ENCODE assay signal across 1 fruit fly cellular context in genomic region chrX:5621893-5622803, dm6.
TF ChIP-seq lines count a peak whose summit lies in the region.

Gene Mlc-c, minus strand, starts transcription at chrX:5622539.
Gene Pop1, plus strand, starts transcription at chrX:5622648.

TF ChIP-seq in whole organism, embryonic, 481 proteins besides CTCF, POLR2A, EP300 and RAD21 (continued from another document and continues in another):
- TF ChIP-seq gem (tag; optimal IDR thresholded peaks at IDR 0.05; lab: Kevin White, UChicago) (no peak), Sox102F (GFP tag; optimal IDR thresholded peaks at IDR 0.05; lab: Kevin White, UChicago) (no peak), danr (GFP tag; IDR thresholded peaks at IDR 0.05; lab: Robert Waterston, UW) (no peak), CG6654 (GFP tag; optimal IDR thresholded peaks at IDR 0.05; lab: Kevin White, UChicago) (no peak), Lim3 (GFP tag; IDR thresholded peaks at IDR 0.05; lab: Robert Waterston, UW) (no peak), Awh (GFP tag; IDR thresholded peaks at IDR 0.05; lab: Robert Waterston, UW) (no peak), CG6175 (GFP tag; IDR thresholded peaks at IDR 0.05; lab: Robert Waterston, UW) (no peak), CG8478 (optimal IDR thresholded peaks at IDR 0.05; lab: Kevin White, UChicago) (no peak), hth (optimal IDR thresholded peaks at IDR 0.05; lab: Kevin White, UChicago) (no peak), gcm (GFP tag; optimal IDR thresholded peaks at IDR 0.05; lab: Kevin White, UChicago) (no peak), CG8765 (GFP tag; IDR thresholded peaks at IDR 0.05; lab: Robert Waterston, UW) (no peak), Meics (GFP tag; optimal IDR thresholded peaks at IDR 0.05; lab: Kevin White, UChicago) (no peak), B-H2 (GFP tag; optimal IDR thresholded peaks at IDR 0.05; lab: Kevin White, UChicago) (no peak), Aef1 (GFP tag; IDR thresholded peaks at IDR 0.05; lab: Robert Waterston, UW) (peak; percentile 75; the same call in 2 of the 3 replicates), CG10565 (GFP tag; optimal IDR thresholded peaks at IDR 0.05; lab: Kevin White, UChicago) (no peak), inv (GFP tag; IDR thresholded peaks at IDR 0.05; lab: Robert Waterston, UW; ENCODE audit: partially characterized antibody) (peak; percentile 89), usp (GFP tag; optimal IDR thresholded peaks at IDR 0.05; lab: Kevin White, UChicago) (no peak), Doc2 (GFP tag; IDR thresholded peaks at IDR 0.05; lab: Robert Waterston, UW) (no peak), Dfd (GFP tag; optimal IDR thresholded peaks at IDR 0.05; lab: Kevin White, UChicago) (no peak), Ssrp (tag; optimal IDR thresholded peaks at IDR 0.05; lab: Kevin White, UChicago) (no peak), gt (GFP tag; IDR thresholded peaks at IDR 0.05; lab: Robert Waterston, UW) (no peak), mirr (GFP tag; optimal IDR thresholded peaks at IDR 0.05; lab: Kevin White, UChicago) (no peak), pho (GFP tag; optimal IDR thresholded peaks at IDR 0.05; lab: Kevin White, UChicago) (no peak), Lhr (GFP tag; optimal IDR thresholded peaks at IDR 0.05; lab: Kevin White, UChicago) (no peak), GATAe (GFP tag; conservative IDR thresholded peaks at IDR 0.05; lab: Robert Waterston, UW) (no peak; the same call in 1 of the 2 replicates), CG5180 (GFP tag; optimal IDR thresholded peaks at IDR 0.05; lab: Kevin White, UChicago) (no peak), Neu2 (GFP tag; optimal IDR thresholded peaks at IDR 0.05; lab: Kevin White, UChicago; ENCODE audit: borderline replicate concordance) (no peak), Myb (GFP tag; optimal IDR thresholded peaks at IDR 0.05; lab: Kevin White, UChicago) (peak; percentile 53), Dp (GFP tag; optimal IDR thresholded peaks at IDR 0.05; lab: Kevin White, UChicago) (peak; percentile 86), exex (tag; optimal IDR thresholded peaks at IDR 0.05; lab: Kevin White, UChicago) (no peak), Dref (GFP tag; IDR thresholded peaks at IDR 0.05; lab: Robert Waterston, UW) (peak; percentile 97), Rx (GFP tag; IDR thresholded peaks at IDR 0.05; lab: Robert Waterston, UW) (no peak), Asciz (GFP tag; optimal IDR thresholded peaks at IDR 0.05; lab: Kevin White, UChicago) (no peak), CG2116 (GFP tag; optimal IDR thresholded peaks at IDR 0.05; lab: Kevin White, UChicago) (peak; percentile 80), Antp (GFP tag; optimal IDR thresholded peaks at IDR 0.05; lab: Kevin White, UChicago) (no peak), tin (GFP tag; optimal IDR thresholded peaks at IDR 0.05; lab: Kevin White, UChicago) (no peak), PHDP (tag; optimal IDR thresholded peaks at IDR 0.05; lab: Kevin White, UChicago) (no peak), Opbp (GFP tag; IDR thresholded peaks at IDR 0.05; lab: Robert Waterston, UW; ENCODE audit: partially characterized antibody) (peak; percentile 96), CG4854 (GFP tag; optimal IDR thresholded peaks at IDR 0.05; lab: Kevin White, UChicago) (no peak), CG4820 (GFP tag; optimal IDR thresholded peaks at IDR 0.05; lab: Kevin White, UChicago) (no peak), Chrac-16 (GFP tag; optimal IDR thresholded peaks at IDR 0.05; lab: Kevin White, UChicago) (no peak), CG4282 (GFP tag; optimal IDR thresholded peaks at IDR 0.05; lab: Kevin White, UChicago) (no peak), Mad (GFP tag; optimal IDR thresholded peaks at IDR 0.05; lab: Kevin White, UChicago) (no peak), CG10267 (tag; optimal IDR thresholded peaks at IDR 0.05; lab: Kevin White, UChicago) (peak; percentile 32), Hey (tag; optimal IDR thresholded peaks at IDR 0.05; lab: Kevin White, UChicago) (no peak), Mes4 (GFP tag; optimal IDR thresholded peaks at IDR 0.05; lab: Kevin White, UChicago) (no peak), gcm2 (GFP tag; optimal IDR thresholded peaks at IDR 0.05; lab: Kevin White, UChicago) (no peak), CG17186 (GFP tag; optimal IDR thresholded peaks at IDR 0.05; lab: Kevin White, UChicago) (peak; percentile 71), CG17359 (tag; optimal IDR thresholded peaks at IDR 0.05; lab: Kevin White, UChicago) (no peak), ranshi (GFP tag; IDR thresholded peaks at IDR 0.05; lab: Robert Waterston, UW) (no peak), fu2 (GFP tag; optimal IDR thresholded peaks at IDR 0.05; lab: Kevin White, UChicago) (no peak), NC2α (GFP tag; optimal IDR thresholded peaks at IDR 0.05; lab: Kevin White, UChicago) (no peak), CG16863 (GFP tag; optimal IDR thresholded peaks at IDR 0.05; lab: Kevin White, UChicago) (no peak), bowl (GFP tag; IDR thresholded peaks at IDR 0.05; lab: Robert Waterston, UW) (no peak), Nf-YA (GFP tag; IDR thresholded peaks at IDR 0.05; lab: Robert Waterston, UW) (no peak), sna (GFP tag; IDR thresholded peaks at IDR 0.05; lab: Robert Waterston, UW; ENCODE audit: partially characterized antibody) (peak; percentile 82), CG18476 (GFP tag; optimal IDR thresholded peaks at IDR 0.05; lab: Kevin White, UChicago) (no peak), CrebB (tag; optimal IDR thresholded peaks at IDR 0.05; lab: Kevin White, UChicago) (no peak), dmrt99B (tag; optimal IDR thresholded peaks at IDR 0.05; lab: Kevin White, UChicago) (no peak), Adf1 (GFP tag; IDR thresholded peaks at IDR 0.05; lab: Robert Waterston, UW) (no peak), Blimp-1 (GFP tag; optimal IDR thresholded peaks at IDR 0.05; lab: Kevin White, UChicago) (no peak), CG6791 (GFP tag; IDR thresholded peaks at IDR 0.05; lab: Robert Waterston, UW; ENCODE audit: partially characterized antibody) (peak; percentile 93), her (GFP tag; optimal IDR thresholded peaks at IDR 0.05; lab: Kevin White, UChicago) (no peak), pan (optimal IDR thresholded peaks at IDR 0.05; lab: Kevin White, UChicago) (no peak), pan (GFP tag; optimal IDR thresholded peaks at IDR 0.05 in 1 of 2, IDR thresholded peaks at IDR 0.05 in 1 of 2) (no peak), salm (tag; optimal IDR thresholded peaks at IDR 0.05; lab: Kevin White, UChicago) (no peak), CG17612 (GFP tag; IDR thresholded peaks at IDR 0.05; lab: Robert Waterston, UW) (no peak), Camta (GFP tag; optimal IDR thresholded peaks at IDR 0.05; lab: Kevin White, UChicago) (no peak), ac (GFP tag; optimal IDR thresholded peaks at IDR 0.05; lab: Kevin White, UChicago) (no peak), Hr3 (GFP tag; optimal IDR thresholded peaks at IDR 0.05; lab: Kevin White, UChicago) (no peak), aop (GFP tag; IDR thresholded peaks at IDR 0.05; lab: Robert Waterston, UW) (no peak), HLHmδ (GFP tag; optimal IDR thresholded peaks at IDR 0.05; lab: Kevin White, UChicago) (no peak), tx (GFP tag; optimal IDR thresholded peaks at IDR 0.05; lab: Kevin White, UChicago) (no peak), CG9609 (GFP tag; optimal IDR thresholded peaks at IDR 0.05; lab: Kevin White, UChicago) (no peak), CG16813 (GFP tag; IDR thresholded peaks at IDR 0.05; lab: Robert Waterston, UW; ENCODE audit: partially characterized antibody) (peak; percentile 88), Oli (tag; optimal IDR thresholded peaks at IDR 0.05; lab: Kevin White, UChicago) (no peak), nom (GFP tag; optimal IDR thresholded peaks at IDR 0.05; lab: Kevin White, UChicago) (peak; percentile 16), CG8388 (GFP tag; optimal IDR thresholded peaks at IDR 0.05; lab: Kevin White, UChicago) (no peak), Ada2b (GFP tag; IDR thresholded peaks at IDR 0.05; lab: Robert Waterston, UW) (no peak), Gug (GFP tag; IDR thresholded peaks at IDR 0.05; lab: Robert Waterston, UW) (no peak; the same call in 3 of the 4 replicates), bsh (GFP tag; optimal IDR thresholded peaks at IDR 0.05; lab: Kevin White, UChicago) (no peak), mam (GFP tag; optimal IDR thresholded peaks at IDR 0.05; lab: Kevin White, UChicago) (no peak), Dek (tag; optimal IDR thresholded peaks at IDR 0.05; lab: Kevin White, UChicago) (no peak), fd3F (GFP tag; optimal IDR thresholded peaks at IDR 0.05; lab: Kevin White, UChicago) (no peak), h (optimal IDR thresholded peaks at IDR 0.05; lab: Kevin White, UChicago) (no peak), maf-S (GFP tag; optimal IDR thresholded peaks at IDR 0.05; lab: Kevin White, UChicago) (no peak), scrt (GFP tag; optimal IDR thresholded peaks at IDR 0.05; lab: Kevin White, UChicago) (no peak), psq (GFP tag; optimal IDR thresholded peaks at IDR 0.05; lab: Kevin White, UChicago) (no peak), CG2712 (tag; optimal IDR thresholded peaks at IDR 0.05; lab: Kevin White, UChicago) (no peak), tna (GFP tag; IDR thresholded peaks at IDR 0.05; lab: Robert Waterston, UW; ENCODE audit: partially characterized antibody) (peak; percentile 88), CG13775 (GFP tag; optimal IDR thresholded peaks at IDR 0.05; lab: Kevin White, UChicago) (no peak), ewg (GFP tag; optimal IDR thresholded peaks at IDR 0.05; lab: Kevin White, UChicago) (no peak), row (GFP tag; IDR thresholded peaks at IDR 0.05; lab: Robert Waterston, UW) (no peak), Dll (GFP tag; IDR thresholded peaks at IDR 0.05; lab: Robert Waterston, UW; ENCODE audit: partially characterized antibody) (peak; percentile 84), BtbVII (GFP tag; optimal IDR thresholded peaks at IDR 0.05; lab: Kevin White, UChicago) (no peak), Fer3 (tag; optimal IDR thresholded peaks at IDR 0.05; lab: Kevin White, UChicago) (no peak), HmgZ (tag; optimal IDR thresholded peaks at IDR 0.05; lab: Kevin White, UChicago) (peak; percentile 22), lola (GFP tag; optimal IDR thresholded peaks at IDR 0.05; lab: Kevin White, UChicago) (no peak), CG7839 (tag; optimal IDR thresholded peaks at IDR 0.05; lab: Kevin White, UChicago) (no peak), CG11247 (GFP tag; IDR thresholded peaks at IDR 0.05; lab: Robert Waterston, UW) (no peak), B-H1 (GFP tag; IDR thresholded peaks at IDR 0.05; lab: Robert Waterston, UW) (no peak), CG2889 (GFP tag; IDR thresholded peaks at IDR 0.05; lab: Robert Waterston, UW) (no peak), dysf (GFP tag; IDR thresholded peaks at IDR 0.05; lab: Robert Waterston, UW) (no peak), CG14014 (GFP tag; IDR thresholded peaks at IDR 0.05; lab: Robert Waterston, UW) (no peak), CG7357 (GFP tag; IDR thresholded peaks at IDR 0.05; lab: Robert Waterston, UW) (no peak), CG14050 (GFP tag; IDR thresholded peaks at IDR 0.05; lab: Robert Waterston, UW) (no peak), knrl (GFP tag; IDR thresholded peaks at IDR 0.05; lab: Robert Waterston, UW; ENCODE audit: partially characterized antibody) (peak; percentile 87), CG1024 (GFP tag; IDR thresholded peaks at IDR 0.05; lab: Robert Waterston, UW) (no peak), fd64A (GFP tag; optimal IDR thresholded peaks at IDR 0.05; lab: Kevin White, UChicago) (no peak), yki (optimal IDR thresholded peaks at IDR 0.05; lab: Kevin White, UChicago) (no peak), CG11093 (GFP tag; IDR thresholded peaks at IDR 0.05; lab: Robert Waterston, UW) (no peak), insv (GFP tag; optimal IDR thresholded peaks at IDR 0.05; lab: Kevin White, UChicago) (no peak), CG6272 (GFP tag; IDR thresholded peaks at IDR 0.05; lab: Robert Waterston, UW) (no peak), CG5953 (GFP tag; IDR thresholded peaks at IDR 0.05; lab: Robert Waterston, UW) (no peak), CG32767 (GFP tag; IDR thresholded peaks at IDR 0.05; lab: Robert Waterston, UW) (no peak), Gsc (GFP tag; IDR thresholded peaks at IDR 0.05; lab: Robert Waterston, UW) (no peak), ham (GFP tag; IDR thresholded peaks at IDR 0.05; lab: Robert Waterston, UW) (no peak), dimm (GFP tag; IDR thresholded peaks at IDR 0.05; lab: Robert Waterston, UW) (no peak), eve (GFP tag; optimal IDR thresholded peaks at IDR 0.05; lab: Kevin White, UChicago) (no peak), Hr51 (GFP tag; optimal IDR thresholded peaks at IDR 0.05; lab: Kevin White, UChicago) (no peak), Atf-2 (GFP tag; optimal IDR thresholded peaks at IDR 0.05; lab: Kevin White, UChicago) (no peak), Hmx (GFP tag; optimal IDR thresholded peaks at IDR 0.05; lab: Kevin White, UChicago) (no peak), CG18619 (GFP tag; optimal IDR thresholded peaks at IDR 0.05; lab: Kevin White, UChicago) (no peak), CG18262 (tag; optimal IDR thresholded peaks at IDR 0.05; lab: Kevin White, UChicago) (no peak), CG14441 (GFP tag; IDR thresholded peaks at IDR 0.05; lab: Robert Waterston, UW) (no peak), CG11085 (GFP tag; IDR thresholded peaks at IDR 0.05; lab: Robert Waterston, UW) (no peak), ftz-f1 (GFP tag; optimal IDR thresholded peaks at IDR 0.05; lab: Kevin White, UChicago) (no peak), CG7963 (GFP tag; IDR thresholded peaks at IDR 0.05; lab: Robert Waterston, UW; ENCODE audit: partially characterized antibody) (peak; percentile 85), CG10431 (GFP tag; optimal IDR thresholded peaks at IDR 0.05; lab: Kevin White, UChicago) (no peak), sim (GFP tag; IDR thresholded peaks at IDR 0.05; lab: Robert Waterston, UW) (no peak), dpn (GFP tag; optimal IDR thresholded peaks at IDR 0.05; lab: Kevin White, UChicago) (no peak), CG12299 (tag; optimal IDR thresholded peaks at IDR 0.05; lab: Kevin White, UChicago) (no peak), CG30431 (GFP tag; optimal IDR thresholded peaks at IDR 0.05; lab: Kevin White, UChicago) (no peak), br (optimal IDR thresholded peaks at IDR 0.05; lab: Kevin White, UChicago) (no peak), onecut (GFP tag; IDR thresholded peaks at IDR 0.05; lab: Robert Waterston, UW) (0 out of 2 replicates have a peak, but pooled peaks have one; percentile 8), CG10543 (GFP tag; optimal IDR thresholded peaks at IDR 0.05; lab: Kevin White, UChicago) (no peak), Hr39 (optimal IDR thresholded peaks at IDR 0.05; lab: Kevin White, UChicago) (no peak), CG1529 (GFP tag; optimal IDR thresholded peaks at IDR 0.05; lab: Kevin White, UChicago) (no peak), CG8290 (GFP tag; optimal IDR thresholded peaks at IDR 0.05; lab: Kevin White, UChicago) (no peak), CG8290 (tag; optimal IDR thresholded peaks at IDR 0.05; lab: Kevin White, UChicago) (no peak)
